Fruit fly (Drosophila melanogaster) whole organism, embryonic: ENCODE results near the gene FBXO11.

Source experiments
- Bgb ChIP-seq: fragments of 200-800 bp; sonication (Bioruptor generic); IDR thresholded peaks from 2 replicates; pipeline ENCODE4 v1.3.6; 2022; ENCODE audit warnings: missing biosample characterization, missing genetic modification characterization; ENCODE audit not compliant: partially characterized antibody
- CG10366 ChIP-seq: fragments of 200-800 bp; sonication (Bioruptor generic); IDR thresholded peaks from 2 replicates; pipeline ENCODE4 v1.3.6; 2022; ENCODE audit warnings: missing biosample characterization, missing genetic modification characterization
- CG11093 ChIP-seq: fragments of 200-800 bp; sonication (Bioruptor generic); IDR thresholded peaks from 3 replicates; pipeline ENCODE4 v1.3.6; 2022; ENCODE audit warnings: missing biosample characterization, missing genetic modification characterization
- CG11247 ChIP-seq: fragments of 200-800 bp; sonication (Bioruptor generic); IDR thresholded peaks from 2 replicates; pipeline ENCODE4 v1.3.6; 2022; ENCODE audit warnings: missing biosample characterization, missing genetic modification characterization
- CG11723 ChIP-seq: fragments of 200-800 bp; sonication (Bioruptor generic); optimal IDR thresholded peaks from 2 replicates; lab custom pipeline; 2017; ENCODE audit warnings: missing biosample characterization, mild to moderate bottlenecking, missing genetic modification characterization
- CG13287 ChIP-seq: fragments of 200-800 bp; sonication (Bioruptor generic); IDR thresholded peaks from 2 replicates; pipeline ENCODE4 v1.3.6; 2022; ENCODE audit warnings: missing biosample characterization, missing genetic modification characterization; ENCODE audit not compliant: partially characterized antibody
- CG14710 ChIP-seq: fragments of 200-800 bp; sonication (Bioruptor generic); optimal IDR thresholded peaks from 3 replicates; lab custom pipeline; 2019; ENCODE audit warnings: missing biosample characterization, mild to moderate bottlenecking, missing genetic modification characterization, moderate library complexity
- CG14860 ChIP-seq: fragments of 200-800 bp; sonication (Bioruptor generic); IDR thresholded peaks from 3 replicates; pipeline ENCODE4 v1.3.6; 2022; ENCODE audit warnings: missing biosample characterization, missing genetic modification characterization; ENCODE audit not compliant: partially characterized antibody
- CG15514 ChIP-seq: fragments of 200-800 bp; sonication (Bioruptor generic); optimal IDR thresholded peaks from 3 replicates; lab custom pipeline; 2017; ENCODE audit warnings: missing biosample characterization, missing genetic modification characterization, mild to moderate bottlenecking, moderate library complexity, missing genetic modification reagents
- CG16813 ChIP-seq: fragments of 200-800 bp; sonication (Bioruptor generic); IDR thresholded peaks from 3 replicates; pipeline ENCODE4 v1.3.6; 2022; ENCODE audit warnings: missing biosample characterization, missing genetic modification characterization; ENCODE audit not compliant: partially characterized antibody
- CG18011 ChIP-seq: fragments of 200-800 bp; sonication (Bioruptor generic); optimal IDR thresholded peaks from 2 replicates; lab custom pipeline; 2017; ENCODE audit warnings: missing biosample characterization, missing genetic modification characterization, mild to moderate bottlenecking, moderate library complexity, missing genotype
- CG31388 ChIP-seq: fragments of 200-800 bp; sonication (Bioruptor generic); optimal IDR thresholded peaks from 2 replicates; lab custom pipeline; 2016; ENCODE audit warnings: missing biosample characterization, missing genetic modification characterization
- CG34224 ChIP-seq: fragments of 200-800 bp; sonication (Bioruptor generic); IDR thresholded peaks from 3 replicates; pipeline ENCODE4 v1.3.6; 2022; ENCODE audit warnings: missing biosample characterization, missing genetic modification characterization; ENCODE audit not compliant: partially characterized antibody
- CG34422 ChIP-seq: fragments of 200-800 bp; sonication (Bioruptor generic); IDR thresholded peaks from 3 replicates; pipeline ENCODE4 v1.3.6; 2022; ENCODE audit warnings: missing biosample characterization, missing genetic modification characterization
- CG4360 ChIP-seq: fragments of 200-800 bp; sonication (Bioruptor generic); IDR thresholded peaks from 2 replicates; pipeline ENCODE4 v1.3.6; 2022; ENCODE audit warnings: missing biosample characterization, missing genetic modification characterization
- CG43689 ChIP-seq: fragments of 200-800 bp; sonication (Bioruptor generic); IDR thresholded peaks from 2 replicates; pipeline ENCODE4 v1.3.6; 2022; ENCODE audit warnings: missing biosample characterization, missing genetic modification characterization
- CG6791 ChIP-seq: fragments of 200-800 bp; sonication (Bioruptor generic); IDR thresholded peaks from 3 replicates; pipeline ENCODE4 v1.3.6; 2022; ENCODE audit warnings: missing biosample characterization, missing genetic modification characterization; ENCODE audit not compliant: partially characterized antibody
- CG8290 ChIP-seq, 3 experiments: fragments of 200-800 bp; sonication (Bioruptor generic); optimal IDR thresholded peaks; 2 replicates each; lab custom pipeline; 2016 to 2019; ENCODE audit warnings: missing biosample characterization in 3 of 3, missing genetic modification characterization in 3 of 3, mild to moderate bottlenecking in 2 of 3, moderate library complexity in 1 of 3
- CG9727 ChIP-seq: fragments of 200-800 bp; sonication (Bioruptor generic); optimal IDR thresholded peaks from 3 replicates; lab custom pipeline; 2017; ENCODE audit warnings: missing biosample characterization, mild to moderate bottlenecking, missing genetic modification characterization
- Dref ChIP-seq: fragments of 200-800 bp; sonication (Bioruptor generic); IDR thresholded peaks from 2 replicates; pipeline ENCODE4 v1.3.6; 2022; ENCODE audit warnings: missing biosample characterization, missing genetic modification characterization
- Drgx ChIP-seq: fragments of 200-800 bp; sonication (Bioruptor generic); IDR thresholded peaks from 2 replicates; pipeline ENCODE4 v1.3.6; 2022; ENCODE audit warnings: missing biosample characterization, missing genetic modification characterization
- ERR ChIP-seq: fragments of 200-800 bp; sonication (Bioruptor generic); optimal IDR thresholded peaks from 2 replicates; lab custom pipeline; 2016; ENCODE audit warnings: missing biosample characterization, missing genetic modification characterization
- Ets65A ChIP-seq: fragments of 200-800 bp; sonication (Bioruptor generic); peaks from one replicate; lab custom pipeline; 2016; ENCODE audit warnings: missing biosample characterization, missing genetic modification characterization
- Fer3 ChIP-seq: fragments of 200-800 bp; sonication (Bioruptor generic); optimal IDR thresholded peaks from 2 replicates; lab custom pipeline; 2018; ENCODE audit warnings: missing biosample characterization, mild to moderate bottlenecking, missing genetic modification characterization, moderate library complexity
- HLH4C ChIP-seq: fragments of 200-800 bp; sonication (Bioruptor generic); IDR thresholded peaks from 3 replicates; pipeline ENCODE4 v1.3.6; 2022; ENCODE audit warnings: missing biosample characterization, missing genetic modification characterization; ENCODE audit not compliant: partially characterized antibody
- Lim3 ChIP-seq: fragments of 200-800 bp; sonication (Bioruptor generic); IDR thresholded peaks from 2 replicates; pipeline ENCODE4 v1.3.6; 2022; ENCODE audit warnings: missing biosample characterization, missing genetic modification characterization
- NFAT ChIP-seq: fragments of 200-800 bp; sonication (Bioruptor generic); IDR thresholded peaks from 2 replicates; pipeline ENCODE4 v1.3.6; 2022; ENCODE audit warnings: missing biosample characterization, missing genetic modification characterization
- Rx ChIP-seq: fragments of 200-800 bp; sonication (Bioruptor generic); IDR thresholded peaks from 2 replicates; pipeline ENCODE4 v1.3.6; 2022; ENCODE audit warnings: missing biosample characterization, missing genetic modification characterization
- Sin3A ChIP-seq: fragments of >200 bp; optimal IDR thresholded peaks from 2 replicates; lab custom pipeline; 2018
- Sox100B ChIP-seq: fragments of 200-800 bp; sonication (Bioruptor generic); optimal IDR thresholded peaks from 3 replicates; lab custom pipeline; 2018; ENCODE audit warnings: missing biosample characterization, mild to moderate bottlenecking, missing genetic modification characterization
- amos ChIP-seq: fragments of 200-800 bp; sonication (Bioruptor generic); IDR thresholded peaks from 2 replicates; pipeline ENCODE4 v1.3.6; 2022; ENCODE audit warnings: missing biosample characterization, missing genetic modification characterization; ENCODE audit not compliant: partially characterized antibody
- ap ChIP-seq: fragments of 200-800 bp; sonication (Bioruptor generic); IDR thresholded peaks from 2 replicates; pipeline ENCODE4 v1.3.6; 2022; ENCODE audit warnings: missing biosample characterization, missing genetic modification characterization
- bab2 ChIP-seq: fragments of 200-800 bp; sonication (Bioruptor generic); optimal IDR thresholded peaks from 2 replicates; lab custom pipeline; 2016; ENCODE audit warnings: missing biosample characterization, missing genetic modification characterization
- crp ChIP-seq, 2 experiments: fragments of 200-800 bp; sonication (Bioruptor generic); optimal IDR thresholded peaks; 2 replicates in 1 of 2; 3 replicates in 1 of 2; lab custom pipeline; 2017; ENCODE audit warnings: missing biosample characterization in 2 of 2, missing genetic modification characterization in 2 of 2, mild to moderate bottlenecking in 1 of 2, moderate library complexity in 1 of 2
- dm ChIP-seq: fragments of 200-800 bp; sonication (Bioruptor generic); optimal IDR thresholded peaks from 3 replicates; lab custom pipeline; 2016; ENCODE audit warnings: missing biosample characterization, missing genetic modification characterization
- ewg ChIP-seq: fragments of 200-800 bp; sonication (Bioruptor generic); optimal IDR thresholded peaks from 3 replicates; lab custom pipeline; 2017; ENCODE audit warnings: mild to moderate bottlenecking, missing biosample characterization, missing genetic modification reagents, missing genetic modification characterization
- exex ChIP-seq: fragments of 200-800 bp; sonication (Bioruptor generic); optimal IDR thresholded peaks from 4 replicates; lab custom pipeline; 2018; ENCODE audit warnings: missing biosample characterization, mild to moderate bottlenecking, missing genetic modification characterization, moderate library complexity
- gcm2 ChIP-seq: fragments of 200-800 bp; sonication (Bioruptor generic); optimal IDR thresholded peaks from 2 replicates; lab custom pipeline; 2016; ENCODE audit warnings: missing biosample characterization, missing genetic modification characterization
- gro ChIP-seq: fragments of 200-800 bp; sonication (Bioruptor generic); optimal IDR thresholded peaks from 2 replicates; lab custom pipeline; 2016; ENCODE audit warnings: missing biosample characterization, missing genetic modification characterization
- ken ChIP-seq: fragments of 200-800 bp; sonication (Bioruptor generic); IDR thresholded peaks from 3 replicates; pipeline ENCODE4 v1.3.6; 2022; ENCODE audit warnings: missing biosample characterization, missing genetic modification characterization
- klu ChIP-seq: fragments of 200-800 bp; sonication (Bioruptor generic); IDR thresholded peaks from 2 replicates; pipeline ENCODE4 v1.3.6; 2022; ENCODE audit warnings: missing biosample characterization, missing genetic modification characterization
- knrl ChIP-seq: fragments of 200-800 bp; sonication (Bioruptor generic); IDR thresholded peaks from 3 replicates; pipeline ENCODE4 v1.3.6; 2022; ENCODE audit warnings: missing biosample characterization, missing genetic modification characterization; ENCODE audit not compliant: partially characterized antibody
- mld ChIP-seq: fragments of 200-800 bp; sonication (Bioruptor generic); IDR thresholded peaks from 3 replicates; pipeline ENCODE4 v1.3.6; 2022; ENCODE audit warnings: missing biosample characterization, missing genetic modification characterization; ENCODE audit not compliant: partially characterized antibody
- nmo ChIP-seq: fragments of 200-800 bp; sonication (Bioruptor generic); optimal IDR thresholded peaks from 2 replicates; lab custom pipeline; 2018; ENCODE audit warnings: missing biosample characterization, mild to moderate bottlenecking, missing genetic modification characterization, moderate library complexity
- sd ChIP-seq: fragments of 200-800 bp; sonication (Bioruptor generic); optimal IDR thresholded peaks from 3 replicates; lab custom pipeline; 2018; ENCODE audit warnings: missing biosample characterization, mild to moderate bottlenecking, missing genetic modification characterization, moderate library complexity
- tap ChIP-seq: fragments of 200-800 bp; optimal IDR thresholded peaks from 3 replicates; lab custom pipeline; 2019; ENCODE audit warnings: missing biosample characterization, mild to moderate bottlenecking, missing genetic modification characterization, moderate library complexity
- zen2 ChIP-seq: fragments of 200-800 bp; sonication (Bioruptor generic); IDR thresholded peaks from 3 replicates; pipeline ENCODE4 v1.3.6; 2022; ENCODE audit warnings: missing biosample characterization, missing genetic modification characterization; ENCODE audit not compliant: partially characterized antibody

FBXO11 gene

dm6 chr3R:9756187-9756586, 53.0 kb downstream of the FBXO11 start, which contains the start of the genes Alg12 and Rpt3R (continued):
- TF ChIP-seq Drgx (GFP tag; lab: Robert Waterston, UW), result no peak
- TF ChIP-seq CG11093 (GFP tag; lab: Robert Waterston, UW), result no peak
- TF ChIP-seq CG4360 (GFP tag; lab: Robert Waterston, UW), result peak; percentile 27; the same call in 1 of the 2 replicates
- TF ChIP-seq nmo (GFP tag; lab: Kevin White, UChicago), result peak; percentile 5
- TF ChIP-seq CG43689 (GFP tag; lab: Robert Waterston, UW), result no peak
- peak; percentile 61 for TF ChIP-seq HLH4C (GFP tag; lab: Robert Waterston, UW)
- peak; percentile 39 for TF ChIP-seq CG14710 (tag; lab: Kevin White, UChicago)
- peak; percentile 32; the same call in 1 of the 3 replicates for TF ChIP-seq knrl (GFP tag; lab: Robert Waterston, UW)
- no peak for TF ChIP-seq CG11247 (GFP tag; lab: Robert Waterston, UW)
- peak; percentile 48; the same call in 2 of the 3 replicates for TF ChIP-seq CG16813 (GFP tag; lab: Robert Waterston, UW)
- TF ChIP-seq CG15514 (GFP tag; lab: Kevin White, UChicago), result peak; percentile 54
- TF ChIP-seq mld (GFP tag; lab: Robert Waterston, UW), result no peak
- TF ChIP-seq Sox100B (GFP tag; lab: Kevin White, UChicago), result no peak
- TF ChIP-seq gro (GFP tag; lab: Kevin White, UChicago), result no peak
- no peak for TF ChIP-seq exex
- TF ChIP-seq Dref (GFP tag; lab: Robert Waterston, UW), result peak; percentile 58
- TF ChIP-seq CG9727 (GFP tag; lab: Kevin White, UChicago), result no peak
- TF ChIP-seq NFAT (GFP tag; lab: Robert Waterston, UW), result no peak

dm6 chr3R:9754487-9754886, 54.7 kb downstream of the FBXO11 start, which contains the start of gene Tti1:
Tti1 (minus strand) TSS chr3R:9754686.
- TF ChIP-seq crp (GFP tag; optimal IDR thresholded peaks at IDR 0.05; lab: Kevin White, UChicago) (peak; percentile 39 to 91), klu (GFP tag; lab: Robert Waterston, UW) (peak; percentile 57; the same call in 1 of the 2 replicates), CG31388 (GFP tag; lab: Kevin White, UChicago) (no peak), tap (tag; lab: Kevin White, UChicago) (no peak), ewg (GFP tag; lab: Kevin White, UChicago) (no peak), HLH4C (GFP tag; lab: Robert Waterston, UW) (peak; percentile 64), Rx (no peak), CG13287 (peak; percentile 73), Bgb (peak; percentile 46; the same call in 1 of the 2 replicates), CG18011 (no peak), amos (peak; percentile 47; the same call in 1 of the 2 replicates), CG14860 (GFP tag; lab: Robert Waterston, UW) (peak; percentile 33; the same call in 1 of the 3 replicates), CG34422 (GFP tag; lab: Robert Waterston, UW) (peak; percentile 34; the same call in 1 of the 3 replicates), Sin3A (peak; percentile 26), CG15514 (GFP tag; lab: Kevin White, UChicago) (peak; percentile 14), CG10366 (no peak), gcm2 (no peak), CG6791 (GFP tag; lab: Robert Waterston, UW) (peak; percentile 61; the same call in 2 of the 3 replicates), CG34224 (GFP tag; lab: Robert Waterston, UW) (peak; percentile 56; the same call in 2 of the 3 replicates), dm (GFP tag; lab: Kevin White, UChicago) (no peak), CG11723 (no peak), sd (tag; lab: Kevin White, UChicago) (no peak), bab2 (GFP tag; lab: Kevin White, UChicago) (no peak), CG8290 (GFP tag; optimal IDR thresholded peaks at IDR 0.05; lab: Kevin White, UChicago) (no peak), CG8290 (tag; optimal IDR thresholded peaks at IDR 0.05; lab: Kevin White, UChicago) (no peak), Ets65A (GFP tag; lab: Kevin White, UChicago) (no peak), ken (GFP tag; lab: Robert Waterston, UW) (no peak), zen2 (0 out of 3 replicates have a peak, but pooled peaks have one; percentile 7), ERR (GFP tag; lab: Kevin White, UChicago) (no peak), Lim3 (GFP tag; lab: Robert Waterston, UW) (no peak), Fer3 (tag; lab: Kevin White, UChicago) (no peak), ap (GFP tag; lab: Robert Waterston, UW) (no peak)
